Worm (Caenorhabditis elegans) whole organism, L4 larva: ENCODE measurements around the gene tars-1.

Experiments
- F26F4.8 ChIP-seq: fragments of 200-800 bp; sonication (Bioruptor generic); conservative IDR thresholded peaks from 2 replicates; pipeline ENCODE4 v1.3.6; 2022; ENCODE audit warnings: missing genetic modification characterization, missing compliant biosample characterization
- F37D6.2 ChIP-seq: sonication (generic microtip); optimal IDR thresholded peaks from 2 replicates; lab custom pipeline; 2016; ENCODE audit warnings: mild to moderate bottlenecking, missing genetic modification characterization, missing compliant biosample characterization
- T20F7.1 ChIP-seq: fragments of 200-800 bp; sonication (Bioruptor generic); optimal IDR thresholded peaks from 2 replicates; lab custom pipeline; 2018; ENCODE audit warnings: mild to moderate bottlenecking, missing genetic modification characterization, missing compliant biosample characterization
- T26A8.4 ChIP-seq: fragments of 200-800 bp; sonication (Bioruptor generic); IDR thresholded peaks from 2 replicates; pipeline ENCODE4 v1.3.6; 2022; ENCODE audit warnings: missing genetic modification characterization, missing compliant biosample characterization
- Y105C5A.15 ChIP-seq: fragments of 200-800 bp; sonication (Bioruptor generic); IDR thresholded peaks from 2 replicates; pipeline ENCODE4 v1.3.6; 2022; ENCODE audit warnings: missing genetic modification characterization, missing compliant biosample characterization
- Y5F2A.4 ChIP-seq: fragments of 200-800 bp; sonication (Bioruptor generic); optimal IDR thresholded peaks from 2 replicates; lab custom pipeline; 2018; ENCODE audit warnings: mild to moderate bottlenecking, missing genetic modification characterization, missing compliant biosample characterization
- ceh-62 ChIP-seq: sonication (generic microtip); optimal IDR thresholded peaks from 2 replicates; lab custom pipeline; 2017; ENCODE audit warnings: missing biosample characterization, missing genetic modification characterization
- ceh-82 ChIP-seq: sonication (generic microtip); optimal IDR thresholded peaks from 2 replicates; lab custom pipeline; 2017; ENCODE audit warnings: missing biosample characterization, missing genetic modification characterization
- daf-12 ChIP-seq: fragments of 150-350 bp; optimal IDR thresholded peaks from 2 replicates; lab custom pipeline; 2014; ENCODE audit warnings: missing biosample characterization, missing genetic modification reagents, missing genetic modification characterization
- daf-19 ChIP-seq: fragments of 200-800 bp; sonication (Bioruptor generic); conservative IDR thresholded peaks from 2 replicates; pipeline ENCODE4 v1.3.6; 2022; ENCODE audit warnings: missing genetic modification characterization, missing compliant biosample characterization
- daf-8 ChIP-seq: fragments of 200-800 bp; sonication (Bioruptor generic); IDR thresholded peaks from 2 replicates; pipeline ENCODE4 v1.3.6; 2022; ENCODE audit warnings: missing genetic modification characterization, missing compliant biosample characterization
- dmd-8 ChIP-seq: fragments of 200-800 bp; sonication (Bioruptor generic); IDR thresholded peaks from 2 replicates; pipeline ENCODE4 v1.3.6; 2022; ENCODE audit warnings: missing genetic modification characterization, missing compliant biosample characterization
- dpl-1 ChIP-seq: fragments of 150-350 bp; optimal IDR thresholded peaks from 2 replicates; lab custom pipeline; 2014; ENCODE audit warnings: missing biosample characterization, missing genetic modification reagents, missing genetic modification characterization
- duxl-1 ChIP-seq: sonication (generic microtip); optimal IDR thresholded peaks from 2 replicates; lab custom pipeline; 2016; ENCODE audit warnings: mild to moderate bottlenecking, missing genetic modification characterization, moderate library complexity, missing compliant biosample characterization; ENCODE audit not compliant: poor library complexity
- dve-1 ChIP-seq: sonication (generic microtip); optimal IDR thresholded peaks from 2 replicates; lab custom pipeline; 2017; ENCODE audit warnings: antibody characterized with exemption, mild to moderate bottlenecking, missing genetic modification characterization, missing compliant biosample characterization; ENCODE audit not compliant: insufficient read depth
- egl-43 ChIP-seq: fragments of 200-800 bp; sonication (Bioruptor generic); IDR thresholded peaks from 2 replicates; pipeline ENCODE4 v1.3.6; 2022; ENCODE audit warnings: missing genetic modification reagents, missing genetic modification characterization, missing compliant biosample characterization
- fkh-10 ChIP-seq: fragments of 150-350 bp; optimal IDR thresholded peaks from 2 replicates; lab custom pipeline; 2014; ENCODE audit warnings: missing biosample characterization, missing genetic modification reagents, missing genetic modification characterization
- fos-1 ChIP-seq: fragments of 150-350 bp; optimal IDR thresholded peaks from 2 replicates; lab custom pipeline; 2014; ENCODE audit warnings: missing biosample characterization, missing genetic modification characterization
- hif-1 ChIP-seq, 2 experiments: sonication (generic microtip); optimal IDR thresholded peaks; 2 replicates each; lab custom pipeline; 2016 to 2017; ENCODE audit warnings: missing compliant biosample characterization in 2 of 2, missing genetic modification characterization in 2 of 2, missing genetic modification reagents in 2 of 2, missing genotype in 2 of 2, mild to moderate bottlenecking in 1 of 2
- jun-1 ChIP-seq: fragments of 150-350 bp; optimal IDR thresholded peaks from 2 replicates; lab custom pipeline; 2014; ENCODE audit warnings: missing biosample characterization, missing genetic modification reagents, missing genetic modification characterization
- lin-15B ChIP-seq: fragments of 150-350 bp; sonication (generic microtip); optimal IDR thresholded peaks from 3 replicates; lab custom pipeline; 2014; ENCODE audit warnings: missing biosample characterization, missing genetic modification characterization
- lir-3 ChIP-seq: sonication (generic microtip); optimal IDR thresholded peaks from 2 replicates; lab custom pipeline; 2016; ENCODE audit warnings: mild to moderate bottlenecking, missing genetic modification characterization, missing compliant biosample characterization
- madf-5 ChIP-seq, 2 experiments: fragments of 200-800 bp; sonication (Bioruptor generic); IDR thresholded peaks; 2 replicates each; pipeline ENCODE4 v1.3.6; 2022; ENCODE audit warnings: missing compliant biosample characterization in 2 of 2, missing genetic modification characterization in 2 of 2
- mdl-1 ChIP-seq, 2 experiments: fragments of 150-350 bp in 1 of 2; sonication (generic microtip) in 1 of 2; optimal IDR thresholded peaks; 2 replicates each; lab custom pipeline; 2014 to 2017; ENCODE audit warnings: missing biosample characterization in 2 of 2, missing genetic modification characterization in 2 of 2
- mep-1 ChIP-seq: fragments of 150-350 bp; sonication (generic microtip); optimal IDR thresholded peaks from 3 replicates; lab custom pipeline; 2014; ENCODE audit warnings: missing biosample characterization, missing genetic modification characterization
- mes-2 ChIP-seq: sonication (generic microtip); optimal IDR thresholded peaks from 2 replicates; lab custom pipeline; 2016; ENCODE audit warnings: missing genotype, mild to moderate bottlenecking, missing genetic modification characterization, missing compliant biosample characterization; ENCODE audit not compliant: poor library complexity, severe bottlenecking
- mxl-2 ChIP-seq: fragments of 200-800 bp; sonication (Bioruptor generic); conservative IDR thresholded peaks from 2 replicates; pipeline ENCODE4 v1.3.6; 2022; ENCODE audit warnings: missing genetic modification reagents, missing genetic modification characterization, missing compliant biosample characterization
- mxl-3 ChIP-seq: fragments of 200-800 bp; sonication (Bioruptor generic); optimal IDR thresholded peaks from 2 replicates; lab custom pipeline; 2018; ENCODE audit warnings: mild to moderate bottlenecking, missing genetic modification characterization, missing compliant biosample characterization
- nhr-10 ChIP-seq: fragments of 150-350 bp; optimal IDR thresholded peaks from 2 replicates; lab custom pipeline; 2014; ENCODE audit warnings: missing biosample characterization, missing genetic modification characterization
- nhr-11 ChIP-seq: fragments of 150-350 bp; optimal IDR thresholded peaks from 2 replicates; lab custom pipeline; 2014; ENCODE audit warnings: missing biosample characterization, missing genetic modification characterization
- nhr-111 ChIP-seq: fragments of 200-800 bp; sonication (Bioruptor generic); optimal IDR thresholded peaks from 2 replicates; lab custom pipeline; 2018; ENCODE audit warnings: mild to moderate bottlenecking, missing genetic modification characterization, missing compliant biosample characterization
- nhr-237 ChIP-seq: sonication (generic microtip); optimal IDR thresholded peaks from 2 replicates; lab custom pipeline; 2017; ENCODE audit warnings: missing biosample characterization, missing genetic modification characterization
- nhr-25 ChIP-seq: sonication (generic microtip); optimal IDR thresholded peaks from 2 replicates; lab custom pipeline; 2017; ENCODE audit warnings: missing genetic modification characterization, mild to moderate bottlenecking, missing compliant biosample characterization, antibody characterized with exemption, moderate library complexity, borderline replicate concordance; ENCODE audit not compliant: insufficient read depth
- nhr-28 ChIP-seq: fragments of 150-350 bp; optimal IDR thresholded peaks from 2 replicates; lab custom pipeline; 2014; ENCODE audit warnings: missing biosample characterization, missing genetic modification characterization
- nhr-48 ChIP-seq: sonication (generic microtip); optimal IDR thresholded peaks from 2 replicates; lab custom pipeline; 2016; ENCODE audit warnings: mild to moderate bottlenecking, missing genetic modification characterization, missing compliant biosample characterization
- nhr-77 ChIP-seq: fragments of 150-350 bp; optimal IDR thresholded peaks from 2 replicates; lab custom pipeline; 2014; ENCODE audit warnings: missing biosample characterization, missing genetic modification characterization
- rbr-2 ChIP-seq: sonication (generic microtip); optimal IDR thresholded peaks from 2 replicates; lab custom pipeline; 2016; ENCODE audit warnings: missing genotype, missing genetic modification characterization, missing compliant biosample characterization
- saeg-2 ChIP-seq: fragments of 200-800 bp; sonication (Bioruptor generic); IDR thresholded peaks from 2 replicates; pipeline ENCODE4 v1.3.6; 2022; ENCODE audit warnings: missing genetic modification reagents, missing genetic modification characterization, missing compliant biosample characterization
- sdz-12 ChIP-seq: fragments of 200-800 bp; sonication (Bioruptor generic); optimal IDR thresholded peaks from 2 replicates; lab custom pipeline; 2018; ENCODE audit warnings: mild to moderate bottlenecking, missing genetic modification characterization, missing compliant biosample characterization
- set-16 ChIP-seq: fragments of 200-800 bp; sonication (Bioruptor generic); IDR thresholded peaks from 2 replicates; pipeline ENCODE4 v1.3.6; 2022; ENCODE audit warnings: missing genetic modification reagents, missing genetic modification characterization, missing compliant biosample characterization
- skn-1 ChIP-seq: fragments of 150-350 bp; optimal IDR thresholded peaks from 2 replicates; lab custom pipeline; 2014; ENCODE audit warnings: missing biosample characterization, missing genetic modification characterization
- snpc-4 ChIP-seq: fragments of 150-350 bp; optimal IDR thresholded peaks from 2 replicates; lab custom pipeline; 2014; ENCODE audit warnings: missing biosample characterization, missing genetic modification characterization
- spr-1 ChIP-seq: sonication (generic microtip); optimal IDR thresholded peaks from 2 replicates; lab custom pipeline; 2016; ENCODE audit warnings: mild to moderate bottlenecking, missing genetic modification characterization, missing compliant biosample characterization
- spr-3 ChIP-seq: fragments of 200-800 bp; sonication (Bioruptor generic); optimal IDR thresholded peaks from 2 replicates; lab custom pipeline; 2018; ENCODE audit warnings: mild to moderate bottlenecking, missing genetic modification characterization, missing compliant biosample characterization
- tag-97 ChIP-seq: fragments of 200-800 bp; sonication (Bioruptor generic); IDR thresholded peaks from 2 replicates; pipeline ENCODE4 v1.3.6; 2022; ENCODE audit warnings: missing genetic modification characterization, missing compliant biosample characterization
- tra-1 ChIP-seq: fragments of 200-800 bp; sonication (Bioruptor generic); IDR thresholded peaks from 2 replicates; pipeline ENCODE4 v1.3.6; 2022; ENCODE audit warnings: missing genetic modification reagents, missing genetic modification characterization, missing compliant biosample characterization
- unc-130 ChIP-seq: sonication (generic microtip); optimal IDR thresholded peaks from 2 replicates; lab custom pipeline; 2016; ENCODE audit warnings: missing genetic modification reagents, missing genetic modification characterization, missing compliant biosample characterization
- vab-7 ChIP-seq: fragments of 200-800 bp; sonication (Bioruptor generic); IDR thresholded peaks from 2 replicates; pipeline ENCODE4 v1.3.6; 2022; ENCODE audit warnings: missing genetic modification reagents, missing genetic modification characterization, missing compliant biosample characterization
- zag-1 ChIP-seq: fragments of 150-350 bp; optimal IDR thresholded peaks from 2 replicates; lab custom pipeline; 2014; ENCODE audit warnings: missing biosample characterization, missing genetic modification characterization
- zfp-3 ChIP-seq: fragments of 200-800 bp; sonication (Bioruptor generic); conservative IDR thresholded peaks from 2 replicates; pipeline ENCODE4 v1.3.6; 2022; ENCODE audit warnings: missing genetic modification reagents, missing genetic modification characterization, missing compliant biosample characterization
- ztf-7 ChIP-seq: fragments of 150-350 bp; optimal IDR thresholded peaks from 2 replicates; lab custom pipeline; 2014; ENCODE audit warnings: missing biosample characterization, missing genetic modification characterization

Gene tars-1

DNA sequence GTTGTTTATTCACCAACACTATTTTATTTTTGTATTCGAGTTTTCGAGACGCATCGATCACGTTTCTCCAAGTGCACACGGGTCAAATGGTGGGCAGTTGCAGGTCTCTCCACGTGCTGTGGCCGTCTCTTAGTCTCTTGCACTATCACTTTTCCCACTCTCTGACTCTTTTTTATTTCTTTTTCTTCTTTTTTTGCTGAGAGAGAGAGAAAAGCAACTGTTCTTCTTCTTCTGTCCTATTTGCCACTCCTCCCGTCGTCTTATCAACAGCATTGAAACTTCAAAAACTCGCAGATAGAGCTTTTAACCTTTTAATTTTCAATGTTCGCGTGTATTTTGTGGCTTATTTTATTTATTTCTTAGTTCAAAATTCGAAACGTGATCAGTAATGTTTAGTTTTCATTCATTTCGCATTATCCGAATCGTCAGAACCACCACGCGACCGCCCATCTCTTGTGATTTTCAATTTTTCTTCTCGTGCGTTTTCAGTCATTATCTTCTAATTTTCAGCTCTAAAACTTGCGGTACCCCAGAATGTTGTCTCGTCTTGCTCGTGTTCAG, 33.2 kb upstream of the tars-1 start, which contains the start of gene alh-8 (continued):
- no peak for TF ChIP-seq ztf-7 (tag; lab: Kevin White, UChicago)
- TF ChIP-seq nhr-28, result peak; percentile 82
- TF ChIP-seq nhr-11 (tag; lab: Kevin White, UChicago), result peak; percentile 70
- no peak for TF ChIP-seq nhr-25
- peak; percentile 43 for TF ChIP-seq nhr-77 (tag; lab: Kevin White, UChicago)
- peak; percentile 84 to 98 for TF ChIP-seq mdl-1 (tag; optimal IDR thresholded peaks at IDR 0.05; lab: Kevin White, UChicago)
- TF ChIP-seq saeg-2 (GFP tag; lab: Robert Waterston, UW), result no peak; the same call in 1 of the 2 replicates
- TF ChIP-seq dmd-8 (GFP tag; lab: Robert Waterston, UW), result no peak
- peak; percentile 16 for TF ChIP-seq dpl-1 (GFP tag; lab: Kevin White, UChicago)
- TF ChIP-seq T26A8.4, result 0 out of 2 replicates have a peak, but pooled peaks have one; percentile 10
- TF ChIP-seq lin-15B (tag; lab: Kevin White, UChicago), result no peak
- peak; percentile 79 for TF ChIP-seq dve-1 (tag; lab: Kevin White, UChicago)
- TF ChIP-seq set-16 (GFP tag; lab: Robert Waterston, UW), result no peak
- peak in 1 of 2 experiments; percentile 73 for TF ChIP-seq hif-1 (tag; optimal IDR thresholded peaks at IDR 0.05; lab: Kevin White, UChicago)
- TF ChIP-seq nhr-10, result no peak
- no peak for TF ChIP-seq F37D6.2 (tag; lab: Kevin White, UChicago)
- no peak for TF ChIP-seq daf-8 (GFP tag; lab: Robert Waterston, UW)
- peak; percentile 52 for TF ChIP-seq nhr-48
- no peak for TF ChIP-seq ceh-82 (tag; lab: Kevin White, UChicago)
- TF ChIP-seq mxl-2, result no peak
- no peak for TF ChIP-seq vab-7
- TF ChIP-seq duxl-1 (tag; lab: Kevin White, UChicago), result no peak
- TF ChIP-seq lir-3 (tag; lab: Kevin White, UChicago), result no peak
- peak; percentile 70 for TF ChIP-seq T20F7.1
- no peak for TF ChIP-seq Y5F2A.4 (GFP tag; lab: Kevin White, UChicago)
- TF ChIP-seq fkh-10 (GFP tag; lab: Kevin White, UChicago), result no peak
- peak; percentile 48 for TF ChIP-seq mep-1
- no peak for TF ChIP-seq daf-12 (tag; lab: Kevin White, UChicago)
- TF ChIP-seq zag-1 (tag; lab: Kevin White, UChicago), result no peak
- TF ChIP-seq unc-130 (GFP tag; lab: Kevin White, UChicago), result no peak
- TF ChIP-seq jun-1 (tag; lab: Kevin White, UChicago), result no peak
- TF ChIP-seq tag-97 (GFP tag; lab: Robert Waterston, UW), result no peak
- TF ChIP-seq ceh-62 (tag; lab: Kevin White, UChicago), result no peak
- no peak for TF ChIP-seq nhr-237
- TF ChIP-seq nhr-111, result no peak
- TF ChIP-seq zfp-3 (GFP tag; lab: Robert Waterston, UW), result no peak
- no peak for TF ChIP-seq tra-1 (GFP tag; lab: Robert Waterston, UW)
- peak; percentile 96 for TF ChIP-seq mxl-3 (GFP tag; lab: Kevin White, UChicago)
- TF ChIP-seq egl-43, result no peak
- peak; percentile 56 for TF ChIP-seq spr-3
- TF ChIP-seq madf-5 (GFP tag; IDR thresholded peaks at IDR 0.05; lab: Robert Waterston, UW), result no peak
- no peak for TF ChIP-seq skn-1 (tag; lab: Kevin White, UChicago)
- no peak for TF ChIP-seq fos-1
- no peak for TF ChIP-seq Y105C5A.15 (GFP tag; lab: Robert Waterston, UW)
- no peak for TF ChIP-seq snpc-4 (tag; lab: Kevin White, UChicago)
- TF ChIP-seq spr-1 (tag; lab: Kevin White, UChicago), result no peak
- TF ChIP-seq F26F4.8, result no peak
- no peak for TF ChIP-seq sdz-12 (GFP tag; lab: Kevin White, UChicago)
- no peak for TF ChIP-seq daf-19 (GFP tag; lab: Robert Waterston, UW)
- TF ChIP-seq mes-2 (tag; lab: Kevin White, UChicago), result peak; percentile 53
- TF ChIP-seq rbr-2, result no peak
